Worm (Caenorhabditis elegans) whole organism, L1 larva: ENCODE measurements around the gene fib-1.

Experiments
- fos-1 ChIP-seq: fragments of 150-350 bp; optimal IDR thresholded peaks from 2 replicates; lab custom pipeline; 2014; ENCODE audit warnings: missing biosample characterization, missing genetic modification characterization
- hpl-2 ChIP-seq: fragments of 150-350 bp; optimal IDR thresholded peaks from 2 replicates; lab custom pipeline; 2014; ENCODE audit warnings: missing biosample characterization, missing genetic modification reagents, missing genetic modification characterization
- lin-39 ChIP-seq: fragments of 150-350 bp; optimal IDR thresholded peaks from 2 replicates; lab custom pipeline; 2014; ENCODE audit warnings: missing biosample characterization, missing genetic modification reagents, missing genetic modification characterization
- nhr-12 ChIP-seq: sonication (generic microtip); optimal IDR thresholded peaks from 2 replicates; lab custom pipeline; 2017; ENCODE audit warnings: missing biosample characterization, missing genetic modification characterization
- nhr-77 ChIP-seq: fragments of 150-350 bp; optimal IDR thresholded peaks from 2 replicates; lab custom pipeline; 2014; ENCODE audit warnings: missing biosample characterization, missing genetic modification characterization
- pqm-1 ChIP-seq: sonication (generic microtip); optimal IDR thresholded peaks from 3 replicates; lab custom pipeline; 2017; ENCODE audit warnings: missing biosample characterization, missing genetic modification characterization

DNA sequence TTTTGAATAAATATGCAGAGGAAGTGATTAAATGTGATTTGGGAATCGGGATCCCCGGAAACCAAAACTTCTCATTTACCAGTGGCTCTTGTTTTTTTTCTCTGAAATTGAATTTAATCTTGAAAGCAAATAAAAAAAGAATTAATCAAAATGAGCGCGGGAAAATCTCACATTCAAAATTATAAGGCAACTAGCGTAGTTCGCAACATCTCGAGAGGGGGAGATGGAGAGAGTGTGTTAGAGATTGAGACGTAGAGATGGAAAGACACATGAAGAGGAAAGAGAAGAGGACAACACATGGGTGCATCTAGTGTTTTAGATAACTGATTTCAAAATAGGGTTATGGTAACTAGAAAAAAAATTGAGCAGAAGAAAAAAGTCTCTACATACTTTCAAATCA, 46.1 kb upstream of the fib-1 start, which contains the start of gene sdc-3:
- TF ChIP-seq pqm-1 (tag; lab: Kevin White, UChicago) (no peak), lin-39 (tag; lab: Kevin White, UChicago) (no peak), fos-1 (tag; lab: Kevin White, UChicago) (no peak), nhr-12 (tag; lab: Kevin White, UChicago) (no peak), hpl-2 (GFP tag; lab: Kevin White, UChicago) (no peak), nhr-77 (tag; lab: Kevin White, UChicago) (no peak)
